4 worm cellular contexts compared by ENCODE assay signal in genomic region chrX:8676088-8676779, ce11.
TF ChIP-seq lines count a peak whose summit lies in the region.

No protein-coding gene starts in this region.

TF ChIP-seq in whole organism, L1 larva, 84 proteins besides CTCF, POLR2A, EP300 and RAD21 (continued from another document):
- TF ChIP-seq blmp-1 (tag; optimal IDR thresholded peaks at IDR 0.05; lab: Kevin White, UChicago) (peak; percentile 57), C34B4.2 (tag; optimal IDR thresholded peaks at IDR 0.05; lab: Kevin White, UChicago) (no peak)

TF ChIP-seq in whole organism, L2 larva, 48 proteins besides CTCF, POLR2A, EP300 and RAD21 (continued from another document):
- TF ChIP-seq sma-9 (GFP tag; optimal IDR thresholded peaks at IDR 0.05; lab: Kevin White, UChicago) (peak; percentile 96), sma-9 (tag; optimal IDR thresholded peaks at IDR 0.05; lab: Kevin White, UChicago) (no peak), unc-55 (GFP tag; optimal IDR thresholded peaks at IDR 0.05; lab: Kevin White, UChicago) (no peak), C34F6.9 (tag; optimal IDR thresholded peaks at IDR 0.05; lab: Kevin White, UChicago) (no peak), ceh-16 (tag; optimal IDR thresholded peaks at IDR 0.05; lab: Kevin White, UChicago) (no peak), lin-39 (tag; optimal IDR thresholded peaks at IDR 0.05; lab: Kevin White, UChicago) (no peak), elt-3 (tag; optimal IDR thresholded peaks at IDR 0.05; lab: Kevin White, UChicago) (no peak), nhr-21 (tag; optimal IDR thresholded peaks at IDR 0.05; lab: Kevin White, UChicago) (peak; percentile 43), nhr-23 (tag; optimal IDR thresholded peaks at IDR 0.05; lab: Kevin White, UChicago) (no peak), R02D3.7 (tag; optimal IDR thresholded peaks at IDR 0.05; lab: Kevin White, UChicago) (no peak), ceh-82 (tag; optimal IDR thresholded peaks at IDR 0.05; lab: Kevin White, UChicago) (no peak), ztf-4 (tag; optimal IDR thresholded peaks at IDR 0.05; lab: Kevin White, UChicago) (no peak), mdl-1 (tag; optimal IDR thresholded peaks at IDR 0.05; lab: Kevin White, UChicago) (peak in 1 of 2 experiments; percentile 4), blmp-1 (tag; optimal IDR thresholded peaks at IDR 0.05; lab: Kevin White, UChicago; ENCODE audit: insufficient read depth) (peak; percentile 27), lin-13 (GFP tag; optimal IDR thresholded peaks at IDR 0.05; lab: Kevin White, UChicago) (no peak), sma-3 (GFP tag; optimal IDR thresholded peaks at IDR 0.05; lab: Kevin White, UChicago) (peak; percentile 64), zag-1 (tag; optimal IDR thresholded peaks at IDR 0.05; lab: Kevin White, UChicago) (no peak), egl-27 (tag; optimal IDR thresholded peaks at IDR 0.05; lab: Kevin White, UChicago) (no peak), ZK546.5 (tag; optimal IDR thresholded peaks at IDR 0.05; lab: Kevin White, UChicago) (no peak), Y55F3AM.14 (GFP tag; optimal IDR thresholded peaks at IDR 0.05; lab: Kevin White, UChicago) (no peak), mbf-1 (tag; optimal IDR thresholded peaks at IDR 0.05; lab: Kevin White, UChicago) (no peak), nhr-77 (tag; optimal IDR thresholded peaks at IDR 0.05; lab: Kevin White, UChicago) (no peak), nhr-10 (tag; optimal IDR thresholded peaks at IDR 0.05; lab: Kevin White, UChicago) (no peak), ztf-1 (GFP tag; conservative IDR thresholded peaks at IDR 0.05; lab: Robert Waterston, UW) (no peak), sem-4 (tag; optimal IDR thresholded peaks at IDR 0.05; lab: Kevin White, UChicago) (no peak), dmd-4 (tag; optimal IDR thresholded peaks at IDR 0.05; lab: Kevin White, UChicago) (no peak), unc-39 (tag; optimal IDR thresholded peaks at IDR 0.05; lab: Kevin White, UChicago) (no peak), peb-1 (tag; optimal IDR thresholded peaks at IDR 0.05; lab: Kevin White, UChicago) (no peak), snpc-4 (tag; optimal IDR thresholded peaks at IDR 0.05; lab: Kevin White, UChicago) (no peak), ztf-11 (tag; optimal IDR thresholded peaks at IDR 0.05; lab: Kevin White, UChicago) (no peak)
TF ChIP-seq in whole organism, L2 larva: peak in this region for 10.

TF ChIP-seq in whole organism, L3 larva, 47 proteins besides CTCF, POLR2A, EP300 and RAD21 (continued from another document):
- TF ChIP-seq elt-1 (tag; optimal IDR thresholded peaks at IDR 0.05; lab: Kevin White, UChicago) (no peak), ama-1 (optimal IDR thresholded peaks at IDR 0.05; lab: Kevin White, UChicago) (no peak), skn-1 (tag; optimal IDR thresholded peaks at IDR 0.05; lab: Kevin White, UChicago) (no peak), pha-4 (tag; optimal IDR thresholded peaks at IDR 0.05; lab: Kevin White, UChicago) (peak; percentile 34), nhr-237 (tag; optimal IDR thresholded peaks at IDR 0.05; lab: Kevin White, UChicago) (no peak), lsy-12 (tag; optimal IDR thresholded peaks at IDR 0.05; lab: Kevin White, UChicago) (no peak), pqm-1 (tag; optimal IDR thresholded peaks at IDR 0.05; lab: Kevin White, UChicago) (peak; percentile 70), mdl-1 (tag; optimal IDR thresholded peaks at IDR 0.05; lab: Kevin White, UChicago) (peak; percentile 56)

TF ChIP-seq in whole organism, L4 larva, 104 proteins besides CTCF, POLR2A, EP300 and RAD21 (continued from another document):
- TF ChIP-seq daf-16 (GFP tag; optimal IDR thresholded peaks at IDR 0.05; lab: Kevin White, UChicago) (peak in 1 of 2 experiments; percentile 3), daf-16 (tag; optimal IDR thresholded peaks at IDR 0.05; lab: Kevin White, UChicago) (peak; percentile 69), dmd-6 (GFP tag; IDR thresholded peaks at IDR 0.05; lab: Robert Waterston, UW) (peak; percentile 95), mdl-1 (tag; optimal IDR thresholded peaks at IDR 0.05; lab: Kevin White, UChicago) (peak; percentile 63 to 88), hlh-11 (tag; optimal IDR thresholded peaks at IDR 0.05; lab: Kevin White, UChicago) (peak; percentile 81), F10B5.3 (tag; optimal IDR thresholded peaks at IDR 0.05; lab: Kevin White, UChicago) (no peak), lin-39 (tag; optimal IDR thresholded peaks at IDR 0.05; lab: Kevin White, UChicago) (no peak), ZK337.2 (GFP tag; IDR thresholded peaks at IDR 0.05; lab: Robert Waterston, UW) (no peak), php-3 (GFP tag; IDR thresholded peaks at IDR 0.05; lab: Robert Waterston, UW) (peak; percentile 42; the same call in 1 of the 2 replicates), nhr-77 (tag; optimal IDR thresholded peaks at IDR 0.05; lab: Kevin White, UChicago) (peak; percentile 83), F49E8.2 (tag; optimal IDR thresholded peaks at IDR 0.05; lab: Kevin White, UChicago; ENCODE audit: borderline replicate concordance) (no peak), dve-1 (tag; optimal IDR thresholded peaks at IDR 0.05; lab: Kevin White, UChicago; ENCODE audit: insufficient read depth) (peak; percentile 64), mxl-3 (GFP tag; optimal IDR thresholded peaks at IDR 0.05; lab: Kevin White, UChicago) (peak; percentile 23), mxl-2 (GFP tag; conservative IDR thresholded peaks at IDR 0.05; lab: Robert Waterston, UW) (no peak), ces-1 (GFP tag; optimal IDR thresholded peaks at IDR 0.05; lab: Kevin White, UChicago) (no peak), egl-27 (tag; optimal IDR thresholded peaks at IDR 0.05; lab: Kevin White, UChicago) (no peak), T20F7.1 (GFP tag; optimal IDR thresholded peaks at IDR 0.05; lab: Kevin White, UChicago) (no peak)
